Fruit fly (Drosophila melanogaster) whole organism, adult: ENCODE results near the gene Vha13.

Source experiments
- CG14711 ChIP-seq: fragments of 200-800 bp; sonication (Bioruptor generic); optimal IDR thresholded peaks from 2 replicates; lab custom pipeline; 2018; ENCODE audit warnings: missing biosample characterization, mild to moderate bottlenecking, missing genetic modification characterization, moderate library complexity
- CG1620 ChIP-seq: fragments of 200-800 bp; sonication (Bioruptor generic); optimal IDR thresholded peaks from 2 replicates; lab custom pipeline; 2016; ENCODE audit warnings: missing biosample characterization, missing genetic modification characterization
- CG33017 ChIP-seq: fragments of 200-800 bp; sonication (Bioruptor generic); optimal IDR thresholded peaks from 2 replicates; lab custom pipeline; 2018; ENCODE audit warnings: missing biosample characterization, mild to moderate bottlenecking, missing genetic modification characterization, moderate library complexity
- CG7045 ChIP-seq: fragments of 200-800 bp; sonication (Bioruptor generic); optimal IDR thresholded peaks from 2 replicates; lab custom pipeline; 2017; ENCODE audit warnings: missing biosample characterization, mild to moderate bottlenecking, missing genetic modification characterization
- CG7101 ChIP-seq: fragments of 200-800 bp; sonication (Bioruptor generic); optimal IDR thresholded peaks from 2 replicates; lab custom pipeline; 2018; ENCODE audit warnings: missing biosample characterization, mild to moderate bottlenecking, missing genetic modification characterization, moderate library complexity
- Hr96 ChIP-seq: fragments of 200-800 bp; sonication (Bioruptor generic); optimal IDR thresholded peaks from 2 replicates; lab custom pipeline; 2016; ENCODE audit warnings: missing biosample characterization, missing genetic modification characterization
- Mnt ChIP-seq: fragments of 200-800 bp; sonication (Bioruptor generic); optimal IDR thresholded peaks from 2 replicates; lab custom pipeline; 2016; ENCODE audit warnings: missing biosample characterization, mild to moderate bottlenecking, missing genetic modification characterization
- bab1 ChIP-seq: fragments of 200-800 bp; sonication (Bioruptor generic); optimal IDR thresholded peaks from 3 replicates; lab custom pipeline; 2019; ENCODE audit warnings: missing biosample characterization, mild to moderate bottlenecking, missing genetic modification characterization, moderate library complexity
- cic ChIP-seq: fragments of 200-800 bp; sonication (Bioruptor generic); optimal IDR thresholded peaks from 2 replicates; lab custom pipeline; 2017; ENCODE audit warnings: missing biosample characterization, mild to moderate bottlenecking, missing genetic modification characterization, moderate library complexity
- cnc ChIP-seq, 2 experiments: fragments of >200 bp; optimal IDR thresholded peaks; 2 replicates each; lab custom pipeline; 2017
- kay ChIP-seq: fragments of 200-800 bp; sonication (Bioruptor generic); peaks from one replicate; lab custom pipeline; 2016; ENCODE audit warnings: missing biosample characterization, missing genetic modification characterization, borderline replicate concordance
- ovo ChIP-seq: fragments of 200-800 bp; sonication (Bioruptor generic); optimal IDR thresholded peaks from 2 replicates; lab custom pipeline; 2016; ENCODE audit warnings: missing biosample characterization, missing genetic modification characterization
- pad ChIP-seq: fragments of 200-800 bp; sonication (Bioruptor generic); optimal IDR thresholded peaks from 3 replicates; lab custom pipeline; 2017; ENCODE audit warnings: missing biosample characterization, missing genetic modification characterization, mild to moderate bottlenecking, moderate library complexity, missing genetic modification reagents
- toe ChIP-seq: fragments of 200-800 bp; sonication (Bioruptor generic); optimal IDR thresholded peaks from 2 replicates; lab custom pipeline; 2016; ENCODE audit warnings: missing biosample characterization, missing genetic modification characterization

dm6 chr3R:19634649-19635048 is 9.5 kb downstream of the Vha13 start, which contains the start of gene CG34138:
- TF ChIP-seq CG1620 (GFP tag; lab: Kevin White, UChicago) = no peak
- TF ChIP-seq cic (GFP tag; lab: Kevin White, UChicago) = no peak
- TF ChIP-seq bab1 (GFP tag; lab: Kevin White, UChicago) = no peak
- TF ChIP-seq CG14711 = no peak
- TF ChIP-seq pad (GFP tag; lab: Kevin White, UChicago) = no peak
- TF ChIP-seq Mnt (GFP tag; lab: Kevin White, UChicago) = no peak
- TF ChIP-seq kay (GFP tag; lab: Kevin White, UChicago) = no peak
- no peak for TF ChIP-seq toe (GFP tag; lab: Kevin White, UChicago)
- TF ChIP-seq CG7045 (GFP tag; lab: Kevin White, UChicago) = no peak
- TF ChIP-seq ovo (GFP tag; lab: Kevin White, UChicago) = no peak
- TF ChIP-seq Hr96 = no peak
- TF ChIP-seq CG7101 (tag; lab: Kevin White, UChicago) = no peak
- TF ChIP-seq CG33017 (tag; lab: Kevin White, UChicago) = no peak
- TF ChIP-seq cnc (optimal IDR thresholded peaks at IDR 0.05; lab: Kevin White, UChicago) = no peak
